Worm (Caenorhabditis elegans) whole organism, L4 larva: ENCODE results near the gene sto-6.

Experiments used
- ama-1 ChIP-seq: fragments of 150-350 bp; optimal IDR thresholded peaks from 2 replicates; lab custom pipeline; 2014; ENCODE audit warnings: inconsistent platforms, mixed read lengths
- daf-19 ChIP-seq: fragments of 200-800 bp; sonication (Bioruptor generic); conservative IDR thresholded peaks from 2 replicates; pipeline ENCODE4 v1.3.6; 2022; ENCODE audit warnings: missing genetic modification characterization, missing compliant biosample characterization
- fos-1 ChIP-seq: fragments of 150-350 bp; optimal IDR thresholded peaks from 2 replicates; lab custom pipeline; 2014; ENCODE audit warnings: missing biosample characterization, missing genetic modification characterization
- nhr-10 ChIP-seq: fragments of 150-350 bp; optimal IDR thresholded peaks from 2 replicates; lab custom pipeline; 2014; ENCODE audit warnings: missing biosample characterization, missing genetic modification characterization
- unc-62 ChIP-seq, 3 experiments: fragments of 150-350 bp in 1 of 3; sonication (generic microtip); optimal IDR thresholded peaks in 2 of 3; peaks in 1 of 3; 1 replicate in 1 of 3; 2 replicates in 2 of 3; lab custom pipeline; 2014 to 2017; ENCODE audit warnings: missing biosample characterization in 3 of 3, missing genetic modification characterization in 3 of 3, missing genetic modification reagents in 3 of 3, missing genotype in 1 of 3

- no peak for TF ChIP-seq nhr-10 (tag; lab: Kevin White, UChicago)
- no peak for TF ChIP-seq daf-19 (GFP tag; lab: Robert Waterston, UW)
- TF ChIP-seq ama-1 (lab: Kevin White, UChicago) = no peak
- TF ChIP-seq fos-1 = no peak
- no peak for TF ChIP-seq unc-62 (GFP tag; optimal IDR thresholded peaks at IDR 0.05 in 1 of 2; lab: Kevin White, UChicago)
- TF ChIP-seq unc-62 (tag; optimal IDR thresholded peaks at IDR 0.05; lab: Kevin White, UChicago) = no peak
These were observed 52.1 kb downstream of the sto-6 start, which contains the start of gene hnd-1 for ce11 chrX:11684261-11684660.
